Worm (Caenorhabditis elegans): ENCODE data around the gene abts-4.
A peak's percentile ranks its signal among the peaks of the same experiment; 100 is the strongest.

Gene abts-4

ce11 chrX:6807137-6807861 lies 45.8 kb upstream of the abts-4 start (continued):
- TF ChIP-seq ets-4 (tag; optimal IDR thresholded peaks at IDR 0.05) (no peak), zip-5 (tag; optimal IDR thresholded peaks at IDR 0.05) (no peak), tbx-2 (tag; optimal IDR thresholded peaks at IDR 0.05) (peak; percentile 41), fkh-10 (GFP tag; optimal IDR thresholded peaks at IDR 0.05) (no peak), ref-2 (tag; optimal IDR thresholded peaks at IDR 0.05) (peak; percentile 53), elt-2 (tag; optimal IDR thresholded peaks at IDR 0.05) (peak; percentile 58), sdc-2 (tag; optimal IDR thresholded peaks at IDR 0.05) (peak; percentile 60), ceh-45 (GFP tag; IDR thresholded peaks at IDR 0.05) (no peak), ceh-2 (tag; optimal IDR thresholded peaks at IDR 0.05) (no peak), sox-2 (GFP tag; IDR thresholded peaks at IDR 0.05) (peak; percentile 20; the same call in 1 of the 2 replicates), ceh-34 (tag; optimal IDR thresholded peaks at IDR 0.05) (no peak)

DNA sequence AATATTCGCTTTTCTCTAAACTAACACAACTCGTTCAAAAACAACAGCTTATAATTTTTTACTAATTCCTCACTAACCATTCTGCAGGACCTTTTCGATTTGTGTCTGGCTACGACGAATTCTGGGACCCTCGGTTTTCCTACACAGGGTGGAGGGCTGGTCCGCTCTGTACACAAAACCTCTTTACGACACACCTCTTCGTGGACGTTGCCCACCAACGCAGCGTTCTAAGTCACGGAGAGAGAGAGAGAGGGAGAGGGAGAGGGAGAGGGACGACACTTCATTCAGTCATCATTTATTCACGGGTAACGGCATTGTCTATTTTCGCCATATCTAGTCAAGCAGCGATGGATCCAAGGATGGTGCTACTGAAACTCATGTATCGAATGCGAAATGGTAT lies 44.9 kb upstream of the abts-4 start, which contains the start of gene atg-2:
TSS of gene atg-2 (plus strand) at position 301 of the 400 bp plus-strand sequence.
- TF ChIP-seq hlh-6 (tag; optimal IDR thresholded peaks at IDR 0.05): no peak
- no peak for TF ChIP-seq lin-11 (tag; optimal IDR thresholded peaks at IDR 0.05)
- TF ChIP-seq ceh-19 (GFP tag; optimal IDR thresholded peaks at IDR 0.05): no peak
- TF ChIP-seq ama-1 (optimal IDR thresholded peaks at IDR 0.05): no peak
- no peak for TF ChIP-seq gmeb-2 (tag; optimal IDR thresholded peaks at IDR 0.05)
- no peak for TF ChIP-seq elt-2 (tag; optimal IDR thresholded peaks at IDR 0.05)
- TF ChIP-seq K09A11.1 (tag; optimal IDR thresholded peaks at IDR 0.05; ENCODE audit: insufficient read depth): no peak
- TF ChIP-seq nfya-1 (tag; optimal IDR thresholded peaks at IDR 0.05): peak; percentile 15
- no peak for TF ChIP-seq ztf-16 (tag; optimal IDR thresholded peaks at IDR 0.05)
- no peak for TF ChIP-seq syd-9 (tag; optimal IDR thresholded peaks at IDR 0.05)
- peak; percentile 37 for TF ChIP-seq sdc-2 (tag; optimal IDR thresholded peaks at IDR 0.05)
- no peak for TF ChIP-seq eyg-1 (tag; optimal IDR thresholded peaks at IDR 0.05)
- no peak for TF ChIP-seq dve-1 (tag; optimal IDR thresholded peaks at IDR 0.05)
- TF ChIP-seq C08G9.2 (tag; optimal IDR thresholded peaks at IDR 0.05): no peak
- peak; percentile 29 for TF ChIP-seq ceh-31 (tag; optimal IDR thresholded peaks at IDR 0.05)
- TF ChIP-seq ceh-24 (tag; optimal IDR thresholded peaks at IDR 0.05): no peak

ce11 chrX:6805427-6805826 lies 43.9 kb upstream of the abts-4 start:
- no peak for TF ChIP-seq ceh-45 (GFP tag; IDR thresholded peaks at IDR 0.05)
- TF ChIP-seq ztf-16 (tag; optimal IDR thresholded peaks at IDR 0.05): no peak
- TF ChIP-seq ceh-24 (tag; optimal IDR thresholded peaks at IDR 0.05): no peak
- no peak for TF ChIP-seq ceh-18 (tag; optimal IDR thresholded peaks at IDR 0.05)
- TF ChIP-seq dmd-4 (tag; optimal IDR thresholded peaks at IDR 0.05; ENCODE audit: borderline replicate concordance): no peak
- no peak for TF ChIP-seq che-1 (tag; optimal IDR thresholded peaks at IDR 0.05)
- no peak for TF ChIP-seq T23F11.4 (GFP tag; optimal IDR thresholded peaks at IDR 0.05)
- no peak for TF ChIP-seq hlh-8 (tag; optimal IDR thresholded peaks at IDR 0.05)
- no peak for TF ChIP-seq hlh-30 (tag; optimal IDR thresholded peaks at IDR 0.05; ENCODE audit: insufficient read depth)
- TF ChIP-seq dve-1 (tag; optimal IDR thresholded peaks at IDR 0.05): no peak
- TF ChIP-seq fkh-10 (GFP tag; optimal IDR thresholded peaks at IDR 0.05): no peak
- no peak for TF ChIP-seq npax-4 (tag; optimal IDR thresholded peaks at IDR 0.05)
- TF ChIP-seq K09A11.1 (tag; optimal IDR thresholded peaks at IDR 0.05; ENCODE audit: insufficient read depth): no peak

DNA sequence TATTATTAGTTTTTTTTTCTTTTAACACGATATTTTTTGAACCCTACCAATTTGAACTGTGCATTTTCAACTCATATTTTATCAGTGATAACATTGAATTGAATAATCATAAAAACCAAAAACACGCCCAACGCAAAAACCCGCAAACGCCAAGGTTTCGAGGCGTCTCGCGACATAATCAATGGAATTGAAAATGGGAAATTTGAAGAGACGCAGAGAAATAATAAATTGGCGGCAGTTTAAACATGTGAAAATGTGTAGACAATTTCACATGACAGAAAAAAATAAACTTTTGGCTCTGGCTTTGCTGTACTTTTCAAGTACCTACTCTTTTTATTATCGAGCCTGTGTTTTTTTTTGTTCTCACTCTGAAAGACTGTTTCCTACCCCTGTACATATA lies 43.3 kb upstream of the abts-4 start:
- peak; percentile 31 for TF ChIP-seq elt-2 (tag; optimal IDR thresholded peaks at IDR 0.05)
- TF ChIP-seq tbx-2 (tag; optimal IDR thresholded peaks at IDR 0.05): no peak
- peak; percentile 69 for TF ChIP-seq sdc-2 (tag; optimal IDR thresholded peaks at IDR 0.05)
- peak; percentile 66 for TF ChIP-seq unc-42 (tag; optimal IDR thresholded peaks at IDR 0.05)
- peak; percentile 4 for TF ChIP-seq hlh-30 (tag; optimal IDR thresholded peaks at IDR 0.05; ENCODE audit: insufficient read depth)
- no peak for TF ChIP-seq pros-1 (tag; optimal IDR thresholded peaks at IDR 0.05)
- peak; percentile 67 for TF ChIP-seq ceh-48 (tag; optimal IDR thresholded peaks at IDR 0.05)
- peak; percentile 11 for TF ChIP-seq ceh-31 (tag; optimal IDR thresholded peaks at IDR 0.05)

Measured in whole organism, late embryonic.